In the genomic region with DNA sequence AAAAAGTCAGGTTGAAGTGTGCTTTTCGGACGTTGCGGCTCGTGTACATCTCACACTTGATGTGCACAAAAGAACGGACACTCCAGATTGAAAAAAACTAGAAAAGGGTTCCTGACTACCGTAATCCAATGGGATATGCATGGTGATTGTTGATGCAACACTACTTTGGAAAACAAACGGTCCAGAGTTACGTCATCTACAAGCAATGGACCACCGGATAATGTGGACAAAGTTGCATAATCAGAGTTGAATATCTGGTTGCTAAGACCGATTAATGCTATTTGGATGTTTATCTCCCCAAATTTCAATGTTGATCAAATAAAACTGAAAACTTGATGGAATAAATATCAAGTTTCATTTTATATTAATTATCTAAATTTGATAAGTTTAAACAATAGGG, we compare ENCODE assay signal across 2 worm cellular contexts.
TF ChIP-seq lines count a peak whose summit lies in the region.

No protein-coding gene starts in this region.

TF ChIP-seq in whole organism, late embryonic, 69 proteins besides CTCF, POLR2A, EP300 and RAD21:
- TF ChIP-seq tbx-2 (tag; optimal IDR thresholded peaks at IDR 0.05; lab: Kevin White, UChicago): peak; percentile 68
- TF ChIP-seq ceh-31 (tag; optimal IDR thresholded peaks at IDR 0.05; lab: Kevin White, UChicago): no peak

TF ChIP-seq in whole organism, mixed stage, embryonic, 35 proteins besides CTCF, POLR2A, EP300 and RAD21:
- TF ChIP-seq zip-8 (tag; optimal IDR thresholded peaks at IDR 0.05; lab: Kevin White, UChicago) (peak; percentile 85), nhr-28 (tag; optimal IDR thresholded peaks at IDR 0.05; lab: Kevin White, UChicago) (no peak), nhr-2 (tag; optimal IDR thresholded peaks at IDR 0.05; lab: Kevin White, UChicago) (peak; percentile 83), lsy-2 (tag; optimal IDR thresholded peaks at IDR 0.05; lab: Kevin White, UChicago) (peak; percentile 28)
